Worm (Caenorhabditis elegans) whole organism, young adult: Measurements from ENCODE around the gene F08G5.3.

Experiments used
- F33H1.4 ChIP-seq: fragments of 200-800 bp; sonication (Bioruptor generic); IDR thresholded peaks from 2 replicates; pipeline ENCODE4 v1.3.6; 2022; ENCODE audit warnings: missing genetic modification reagents, missing genetic modification characterization, missing compliant biosample characterization
- F49E8.2 ChIP-seq: sonication (generic microtip); optimal IDR thresholded peaks from 3 replicates; lab custom pipeline; 2017; ENCODE audit warnings: missing genetic modification characterization, mild to moderate bottlenecking, missing compliant biosample characterization, antibody characterized with exemption, moderate library complexity; ENCODE audit not compliant: insufficient read depth
- cebp-1 ChIP-seq, 2 experiments: fragments of 200-800 bp in 1 of 2; sonication (Bioruptor generic) in 1 of 2; sonication (generic microtip) in 1 of 2; IDR thresholded peaks in 1 of 2; optimal IDR thresholded peaks in 1 of 2; 2 replicates each; pipeline versions ENCODE4 v1.3.6 to Lab custom; 2017 to 2022; ENCODE audit warnings: missing compliant biosample characterization in 2 of 2, missing genetic modification characterization in 2 of 2, mild to moderate bottlenecking in 1 of 2, missing genetic modification reagents in 1 of 2, moderate library complexity in 1 of 2
- die-1 ChIP-seq: sonication (generic microtip); optimal IDR thresholded peaks from 2 replicates; lab custom pipeline; 2016; ENCODE audit warnings: missing genotype, mild to moderate bottlenecking, missing genetic modification characterization, missing compliant biosample characterization
- dox-1 ChIP-seq: fragments of 200-800 bp; sonication (Bioruptor generic); IDR thresholded peaks from 2 replicates; pipeline ENCODE4 v1.3.6; 2022; ENCODE audit warnings: missing genetic modification reagents, missing genetic modification characterization, missing compliant biosample characterization
- lag-1 ChIP-seq: fragments of 200-800 bp; sonication (Bioruptor generic); IDR thresholded peaks from 2 replicates; pipeline ENCODE4 v1.3.6; 2022; ENCODE audit warnings: missing genetic modification reagents, missing genetic modification characterization, missing compliant biosample characterization
- nhr-179 ChIP-seq: sonication (generic microtip); optimal IDR thresholded peaks from 2 replicates; lab custom pipeline; 2016; ENCODE audit warnings: mild to moderate bottlenecking, missing genetic modification characterization, missing compliant biosample characterization
- ztf-18 ChIP-seq: sonication (generic microtip); optimal IDR thresholded peaks from 2 replicates; lab custom pipeline; 2016; ENCODE audit warnings: missing genotype, mild to moderate bottlenecking, missing genetic modification characterization, missing compliant biosample characterization

The F08G5.3 gene

ce11 chrIV:12364964-12365363 is 52.4 kb downstream of the F08G5.3 start (continued):
- TF ChIP-seq F49E8.2 (tag; lab: Kevin White, UChicago): no peak
- no peak for TF ChIP-seq nhr-179 (tag; lab: Kevin White, UChicago)
- TF ChIP-seq lag-1 (GFP tag; lab: Robert Waterston, UW): no peak
- 0 out of 2 replicates have a peak, but pooled peaks have one; percentile 22 for TF ChIP-seq cebp-1 (GFP tag; IDR thresholded peaks at IDR 0.05; lab: Robert Waterston, UW)
- TF ChIP-seq cebp-1 (tag; optimal IDR thresholded peaks at IDR 0.05; lab: Kevin White, UChicago): no peak
- TF ChIP-seq dox-1 (GFP tag; lab: Robert Waterston, UW): peak; percentile 48; the same call in 1 of the 2 replicates
- no peak for TF ChIP-seq die-1 (tag; lab: Kevin White, UChicago)
- no peak for TF ChIP-seq ztf-18
- TF ChIP-seq F33H1.4 (GFP tag; lab: Robert Waterston, UW): no peak
- TF ChIP-seq, all 124 proteins: peak for 7
